Worm (Caenorhabditis elegans) whole organism, midembryonic: ENCODE measurements around the gene tpst-2.

Experiments
- cog-1 ChIP-seq: sonication (generic microtip); optimal IDR thresholded peaks from 2 replicates; lab custom pipeline; 2016; ENCODE audit warnings: missing genetic modification characterization, missing compliant biosample characterization
- flt-1 ChIP-seq: fragments of 200-800 bp; sonication (Bioruptor generic); IDR thresholded peaks from 2 replicates; pipeline ENCODE4 v1.3.6; 2022; ENCODE audit warnings: missing genetic modification characterization, missing compliant biosample characterization
- klf-2 ChIP-seq: fragments of 200-800 bp; sonication (Bioruptor generic); conservative IDR thresholded peaks from 2 replicates; pipeline ENCODE4 v1.3.6; 2022; ENCODE audit warnings: missing genetic modification reagents, missing genetic modification characterization, missing compliant biosample characterization
- med-1 ChIP-seq: sonication (generic microtip); optimal IDR thresholded peaks from 2 replicates; lab custom pipeline; 2017; ENCODE audit warnings: missing genetic modification characterization, mild to moderate bottlenecking, missing compliant biosample characterization, antibody characterized with exemption, missing genetic modification reagents; ENCODE audit not compliant: insufficient read depth
- ref-1 ChIP-seq: fragments of 200-800 bp; sonication (Bioruptor generic); conservative IDR thresholded peaks from 2 replicates; pipeline ENCODE4 v1.3.6; 2022; ENCODE audit warnings: missing genetic modification reagents, missing genetic modification characterization, missing compliant biosample characterization
- tab-1 ChIP-seq: fragments of 200-800 bp; sonication (Bioruptor generic); IDR thresholded peaks from 2 replicates; pipeline ENCODE4 v1.3.6; 2022; ENCODE audit warnings: missing genetic modification characterization, missing compliant biosample characterization
- ztf-23 ChIP-seq: fragments of 200-800 bp; sonication (Bioruptor generic); IDR thresholded peaks from 2 replicates; pipeline ENCODE4 v1.3.6; 2022; ENCODE audit warnings: missing genetic modification reagents, missing genetic modification characterization, missing compliant biosample characterization
- ztf-29 ChIP-seq: fragments of 200-800 bp; sonication (Bioruptor generic); IDR thresholded peaks from 2 replicates; pipeline ENCODE4 v1.3.6; 2022; ENCODE audit warnings: missing genetic modification reagents, missing genetic modification characterization, missing compliant biosample characterization

tpst-2 gene

ce11 chrIII:815845-816244 is 44.8 kb downstream of the tpst-2 start, which contains the start of gene dac-1:
TSS of gene dac-1 (plus strand) at chrIII:816145.
- TF ChIP-seq med-1 (GFP tag; lab: Kevin White, UChicago) (no peak), klf-2 (GFP tag; lab: Robert Waterston, UW) (no peak), cog-1 (tag; lab: Kevin White, UChicago) (no peak), tab-1 (GFP tag; lab: Robert Waterston, UW) (no peak), flt-1 (GFP tag; lab: Robert Waterston, UW) (no peak), ref-1 (no peak)

ce11 chrIII:819313-819712 is 48.3 kb downstream of the tpst-2 start:
- no peak for TF ChIP-seq med-1 (GFP tag; lab: Kevin White, UChicago)
- TF ChIP-seq ztf-29 (GFP tag; lab: Robert Waterston, UW): no peak
- TF ChIP-seq klf-2 (GFP tag; lab: Robert Waterston, UW): no peak
- no peak for TF ChIP-seq ref-1
- no peak for TF ChIP-seq ztf-23 (GFP tag; lab: Robert Waterston, UW)
- no peak for TF ChIP-seq cog-1 (tag; lab: Kevin White, UChicago)
